Fruit fly (Drosophila melanogaster): ENCODE data around the gene mad2.

dm6 chr3L:5833761-5834160, 20.9 kb upstream of the mad2 start:
- TF ChIP-seq pan (optimal IDR thresholded peaks at IDR 0.05): no peak
- no peak for TF ChIP-seq usp (GFP tag; optimal IDR thresholded peaks at IDR 0.05)
